Worm (Caenorhabditis elegans) whole organism, L4 larva: ENCODE results near the gene syx-2.

ENCODE experiments used
- ceh-44 ChIP-seq: fragments of 200-800 bp; sonication (Bioruptor generic); IDR thresholded peaks from 2 replicates; pipeline ENCODE4 v1.3.6; 2022; ENCODE audit warnings: missing genetic modification reagents, missing genetic modification characterization, missing compliant biosample characterization
- ces-1 ChIP-seq: fragments of 150-350 bp; sonication (generic microtip); optimal IDR thresholded peaks from 4 replicates; lab custom pipeline; 2014; ENCODE audit warnings: missing biosample characterization, missing genetic modification reagents, missing genetic modification characterization
- dve-1 ChIP-seq: sonication (generic microtip); optimal IDR thresholded peaks from 2 replicates; lab custom pipeline; 2017; ENCODE audit warnings: antibody characterized with exemption, mild to moderate bottlenecking, missing genetic modification characterization, missing compliant biosample characterization; ENCODE audit not compliant: insufficient read depth
- mdl-1 ChIP-seq, 2 experiments: fragments of 150-350 bp in 1 of 2; sonication (generic microtip) in 1 of 2; optimal IDR thresholded peaks; 2 replicates each; lab custom pipeline; 2014 to 2017; ENCODE audit warnings: missing biosample characterization in 2 of 2, missing genetic modification characterization in 2 of 2
- snpc-4 ChIP-seq: fragments of 150-350 bp; optimal IDR thresholded peaks from 2 replicates; lab custom pipeline; 2014; ENCODE audit warnings: missing biosample characterization, missing genetic modification characterization

- TF ChIP-seq ces-1 (GFP tag; lab: Kevin White, UChicago) (no peak), ceh-44 (GFP tag; lab: Robert Waterston, UW) (no peak), snpc-4 (tag; lab: Kevin White, UChicago) (no peak), mdl-1 (tag; optimal IDR thresholded peaks at IDR 0.05; lab: Kevin White, UChicago) (no peak), dve-1 (tag; lab: Kevin White, UChicago) (no peak)
Measured at ce11 chrX:13952347-13952746, 7.6 kb upstream of the syx-2 start.
